Worm (Caenorhabditis elegans): ENCODE measurements around the gene dmsr-4.

- no peak for TF ChIP-seq unc-62 (GFP tag; optimal IDR thresholded peaks at IDR 0.05)
- no peak for TF ChIP-seq nhr-12 (tag; optimal IDR thresholded peaks at IDR 0.05)
- no peak for TF ChIP-seq zip-8 (tag; optimal IDR thresholded peaks at IDR 0.05)
- TF ChIP-seq nhr-76 (tag; optimal IDR thresholded peaks at IDR 0.05): no peak
- no peak for TF ChIP-seq lsy-2 (tag; optimal IDR thresholded peaks at IDR 0.05)
Observed at ce11 chrII:325639-326350, 31.1 kb downstream of the dmsr-4 start, which contains the start of gene sgcb-1.

Data from whole organism, mixed stage, embryonic.